Fruit fly (Drosophila melanogaster) whole organism, prepupa: ENCODE measurements around the gene COX6AL2.

Experiments used
- CG10631 ChIP-seq: fragments of 200-800 bp; sonication (Bioruptor generic); optimal IDR thresholded peaks from 2 replicates; lab custom pipeline; 2016; ENCODE audit warnings: missing biosample characterization, missing genetic modification characterization
- CG10669 ChIP-seq: fragments of 200-800 bp; sonication (Bioruptor generic); optimal IDR thresholded peaks from 3 replicates; lab custom pipeline; 2018; ENCODE audit warnings: missing biosample characterization, mild to moderate bottlenecking, missing genetic modification characterization, moderate library complexity
- CG11294 ChIP-seq: fragments of 200-800 bp; sonication (Bioruptor generic); IDR thresholded peaks from 2 replicates; pipeline ENCODE4 v1.3.6; 2022; ENCODE audit warnings: missing biosample characterization, missing genetic modification characterization
- CG11762 ChIP-seq: fragments of 200-800 bp; sonication (Bioruptor generic); optimal IDR thresholded peaks from 3 replicates; lab custom pipeline; 2016; ENCODE audit warnings: missing biosample characterization, missing genetic modification characterization; ENCODE audit not compliant: insufficient read depth
- CG15336 ChIP-seq: fragments of 200-800 bp; sonication (Bioruptor generic); IDR thresholded peaks from 2 replicates; pipeline ENCODE4 v1.3.6; 2022; ENCODE audit warnings: missing biosample characterization, missing genetic modification characterization
- CG16779 ChIP-seq: fragments of 200-800 bp; sonication (Bioruptor generic); optimal IDR thresholded peaks from 3 replicates; lab custom pipeline; 2017; ENCODE audit warnings: missing biosample characterization, mild to moderate bottlenecking, missing genetic modification characterization
- CG4318 ChIP-seq: fragments of 200-800 bp; sonication (Bioruptor generic); optimal IDR thresholded peaks from 3 replicates; lab custom pipeline; 2017; ENCODE audit warnings: missing biosample characterization, mild to moderate bottlenecking, missing genetic modification characterization
- CG6276 ChIP-seq: fragments of 200-800 bp; sonication (Bioruptor generic); optimal IDR thresholded peaks from 2 replicates; lab custom pipeline; 2017; ENCODE audit warnings: missing biosample characterization, mild to moderate bottlenecking, missing genetic modification characterization
- CG6808 ChIP-seq: fragments of 200-800 bp; sonication (Bioruptor generic); optimal IDR thresholded peaks from 3 replicates; lab custom pipeline; 2017; ENCODE audit warnings: missing biosample characterization, missing genetic modification characterization, mild to moderate bottlenecking, moderate library complexity, missing genetic modification reagents
- CG8119 ChIP-seq: fragments of 200-800 bp; sonication (Bioruptor generic); IDR thresholded peaks from 3 replicates; pipeline ENCODE4 v1.3.6; 2022; ENCODE audit warnings: missing biosample characterization, missing genetic modification characterization
- CG8632 ChIP-seq: fragments of 200-800 bp; sonication (Bioruptor generic); optimal IDR thresholded peaks from 3 replicates; lab custom pipeline; 2016; ENCODE audit warnings: missing biosample characterization, missing genetic modification characterization
- CG9139 ChIP-seq: fragments of 200-800 bp; sonication (Bioruptor generic); optimal IDR thresholded peaks from 3 replicates; lab custom pipeline; 2017; ENCODE audit warnings: missing biosample characterization, mild to moderate bottlenecking, missing genetic modification characterization
- Eip78C ChIP-seq: fragments of 200-800 bp; sonication (Bioruptor generic); peaks from one replicate; lab custom pipeline; 2016; ENCODE audit warnings: missing biosample characterization, missing genetic modification characterization
- Eip93F ChIP-seq: fragments of 200-800 bp; sonication (Bioruptor generic); optimal IDR thresholded peaks from 2 replicates; lab custom pipeline; 2016; ENCODE audit warnings: missing biosample characterization, mild to moderate bottlenecking, missing genetic modification characterization
- Gug ChIP-seq: fragments of 200-800 bp; sonication (Bioruptor generic); IDR thresholded peaks from 2 replicates; pipeline ENCODE4 v1.3.6; 2022; ENCODE audit warnings: missing biosample characterization, missing genetic modification characterization
- Lpt ChIP-seq: fragments of 200-800 bp; sonication (Bioruptor generic); optimal IDR thresholded peaks from 3 replicates; lab custom pipeline; 2016; ENCODE audit warnings: missing biosample characterization, missing genetic modification characterization
- Met ChIP-seq: fragments of 200-800 bp; sonication (Bioruptor generic); optimal IDR thresholded peaks from 3 replicates; lab custom pipeline; 2016; ENCODE audit warnings: missing biosample characterization, missing genetic modification characterization
- OdsH ChIP-seq: fragments of 200-800 bp; sonication (Bioruptor generic); optimal IDR thresholded peaks from 3 replicates; lab custom pipeline; 2016; ENCODE audit warnings: missing biosample characterization, missing genetic modification characterization
- Sox15 ChIP-seq: fragments of 200-800 bp; sonication (Bioruptor generic); optimal IDR thresholded peaks from 3 replicates; lab custom pipeline; 2016; ENCODE audit warnings: missing biosample characterization, missing genetic modification characterization
- acj6 ChIP-seq: fragments of 200-800 bp; sonication (Bioruptor generic); optimal IDR thresholded peaks from 3 replicates; lab custom pipeline; 2016; ENCODE audit warnings: missing biosample characterization, missing genetic modification characterization
- cyc ChIP-seq: fragments of 200-800 bp; sonication (Bioruptor generic); optimal IDR thresholded peaks from 3 replicates; lab custom pipeline; 2016; ENCODE audit warnings: missing biosample characterization, missing genetic modification characterization
- dsx ChIP-seq: fragments of 200-800 bp; optimal IDR thresholded peaks from 3 replicates; lab custom pipeline; 2019; ENCODE audit warnings: missing biosample characterization, mild to moderate bottlenecking, missing genetic modification characterization, moderate library complexity; ENCODE audit not compliant: poor library complexity, severe bottlenecking
- eg ChIP-seq: fragments of 200-800 bp; sonication (Bioruptor generic); IDR thresholded peaks from 3 replicates; pipeline ENCODE4 v1.3.6; 2022; ENCODE audit warnings: missing biosample characterization, missing genetic modification characterization
- fd59A ChIP-seq: fragments of 200-800 bp; sonication (Bioruptor generic); optimal IDR thresholded peaks from 2 replicates; lab custom pipeline; 2017; ENCODE audit warnings: missing biosample characterization, mild to moderate bottlenecking, missing genetic modification characterization, missing genetic modification reagents
- fd85E ChIP-seq: fragments of 200-800 bp; sonication (Bioruptor generic); optimal IDR thresholded peaks from 3 replicates; lab custom pipeline; 2016; ENCODE audit warnings: missing biosample characterization, missing genetic modification characterization
- fkh ChIP-seq: fragments of 200-800 bp; sonication (Bioruptor generic); optimal IDR thresholded peaks from 3 replicates; lab custom pipeline; 2017; ENCODE audit warnings: missing biosample characterization, mild to moderate bottlenecking, missing genetic modification characterization, moderate library complexity
- lz ChIP-seq: fragments of 200-800 bp; sonication (Bioruptor generic); optimal IDR thresholded peaks from 3 replicates; lab custom pipeline; 2016; ENCODE audit warnings: missing biosample characterization, missing genetic modification characterization
- salr ChIP-seq, 2 experiments: fragments of 200-800 bp; sonication (Bioruptor generic); optimal IDR thresholded peaks; 3 replicates each; lab custom pipeline; 2016 to 2018; ENCODE audit warnings: missing biosample characterization in 2 of 2, missing genetic modification characterization in 2 of 2, mild to moderate bottlenecking in 1 of 2
- spab ChIP-seq: fragments of 200-800 bp; sonication (Bioruptor generic); optimal IDR thresholded peaks from 2 replicates; lab custom pipeline; 2017; ENCODE audit warnings: missing biosample characterization, mild to moderate bottlenecking, missing genetic modification characterization, missing genetic modification reagents
- svp ChIP-seq: fragments of 200-800 bp; sonication (Bioruptor generic); peaks from one replicate; lab custom pipeline; 2016; ENCODE audit warnings: missing biosample characterization, missing genetic modification characterization
- topi ChIP-seq: fragments of 200-800 bp; sonication (Bioruptor generic); optimal IDR thresholded peaks from 3 replicates; lab custom pipeline; 2016; ENCODE audit warnings: missing biosample characterization, missing genetic modification characterization
- vri ChIP-seq: fragments of 200-800 bp; sonication (Bioruptor generic); optimal IDR thresholded peaks from 3 replicates; lab custom pipeline; 2016; ENCODE audit warnings: missing biosample characterization, mild to moderate bottlenecking, missing genetic modification characterization

Gene COX6AL2

DNA sequence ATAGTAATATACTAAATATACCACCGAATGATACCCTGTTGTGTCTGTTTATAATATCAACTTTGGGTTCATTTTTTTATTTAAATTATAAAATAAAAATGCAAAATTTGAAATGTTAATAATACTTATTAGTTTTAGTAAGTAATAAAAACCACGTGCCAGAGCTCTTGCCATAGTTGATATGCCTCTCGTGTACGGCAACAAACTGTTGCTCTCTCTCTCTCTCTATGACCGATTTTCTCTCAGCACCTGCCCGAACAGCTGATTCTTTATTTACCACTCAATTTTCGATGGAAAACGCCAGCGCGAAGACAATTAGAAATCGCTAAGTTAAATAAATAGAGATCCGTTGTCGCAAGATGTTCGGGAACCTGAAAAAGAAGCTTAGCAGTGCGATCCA is 46.4 kb downstream of the COX6AL2 start, which contains the start of gene Dysb (continued):
- TF ChIP-seq fd85E (GFP tag; lab: Kevin White, UChicago) (peak; percentile 43), svp (GFP tag; lab: Kevin White, UChicago) (no peak), fd59A (peak; percentile 42), CG11294 (peak; percentile 76), eg (GFP tag; lab: Robert Waterston, UW) (peak; percentile 93), CG6276 (GFP tag; lab: Kevin White, UChicago) (no peak), lz (GFP tag; lab: Kevin White, UChicago) (peak; percentile 73), cyc (GFP tag; lab: Kevin White, UChicago) (peak; percentile 66), spab (GFP tag; lab: Kevin White, UChicago) (peak; percentile 62), CG10669 (GFP tag; lab: Kevin White, UChicago) (peak; percentile 75), Eip93F (GFP tag; lab: Kevin White, UChicago) (peak; percentile 30), Sox15 (GFP tag; lab: Kevin White, UChicago) (peak; percentile 29), CG10631 (GFP tag; lab: Kevin White, UChicago) (peak; percentile 81), Lpt (GFP tag; lab: Kevin White, UChicago) (peak; percentile 69), OdsH (peak; percentile 84), salr (GFP tag; optimal IDR thresholded peaks at IDR 0.05; lab: Kevin White, UChicago) (peak in 1 of 2 experiments; percentile 72), CG11762 (GFP tag; lab: Kevin White, UChicago) (peak; percentile 6)

dm6 chr3L:18865447-18866367 is 48.2 kb downstream of the COX6AL2 start, which contains the start of gene CG14074:
Gene CG14074, plus strand, starts transcription at chr3L:18866225.
- TF ChIP-seq topi (GFP tag; lab: Kevin White, UChicago) (no peak), CG6808 (no peak), fkh (GFP tag; lab: Kevin White, UChicago) (peak; percentile 83)

dm6 chr3L:18863327-18863726 is 50.6 kb downstream of the COX6AL2 start, which contains the start of gene CG6865:
Gene CG6865, plus strand, starts transcription at chr3L:18863647.
- TF ChIP-seq dsx (GFP tag; lab: Kevin White, UChicago) (no peak), Eip93F (GFP tag; lab: Kevin White, UChicago) (no peak), vri (GFP tag; lab: Kevin White, UChicago) (peak; percentile 30)

DNA sequence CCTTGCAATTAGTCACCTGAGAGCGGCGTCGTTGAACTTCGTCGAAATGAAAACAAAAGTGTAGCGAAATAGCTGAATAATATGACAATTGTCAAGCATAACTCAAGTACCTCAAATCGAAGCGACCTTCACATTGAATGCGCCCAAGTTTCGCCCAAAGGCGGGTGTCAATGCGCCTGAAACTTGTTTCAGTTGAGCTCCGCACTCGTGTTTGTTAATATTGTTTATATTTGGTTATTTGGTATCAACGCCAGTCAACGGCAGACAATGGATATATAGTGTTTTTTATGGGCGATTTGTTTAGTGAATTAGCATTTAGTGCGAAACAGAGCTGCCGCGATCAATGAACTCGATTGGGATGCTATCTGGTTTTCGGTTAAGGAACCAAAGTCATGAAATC is 52.1 kb downstream of the COX6AL2 start:
- TF ChIP-seq CG10669 (GFP tag; lab: Kevin White, UChicago) (no peak), lz (GFP tag; lab: Kevin White, UChicago) (no peak), CG6808 (no peak), Gug (GFP tag; lab: Robert Waterston, UW) (no peak), Met (GFP tag; lab: Kevin White, UChicago) (no peak), vri (GFP tag; lab: Kevin White, UChicago) (no peak), CG4318 (GFP tag; lab: Kevin White, UChicago) (no peak)
- TF ChIP-seq, all 60 proteins: peak for 0

- no peak for TF ChIP-seq Eip78C (GFP tag; lab: Kevin White, UChicago)
- no peak for TF ChIP-seq CG8632 (GFP tag; lab: Kevin White, UChicago)
- no peak for TF ChIP-seq Lpt (GFP tag; lab: Kevin White, UChicago)
- TF ChIP-seq CG8119 (GFP tag; lab: Robert Waterston, UW) = no peak
- TF ChIP-seq CG9139 (GFP tag; lab: Kevin White, UChicago) = no peak
- no peak for TF ChIP-seq CG15336 (GFP tag; lab: Robert Waterston, UW)
- no peak for TF ChIP-seq acj6
- TF ChIP-seq CG16779 = no peak
- TF ChIP-seq spab (GFP tag; lab: Kevin White, UChicago) = no peak
These were observed 53.5 kb downstream of the COX6AL2 start for dm6 chr3L:18860467-18860866.
